Worm (Caenorhabditis elegans): ENCODE results near the gene F49C5.7.

DNA sequence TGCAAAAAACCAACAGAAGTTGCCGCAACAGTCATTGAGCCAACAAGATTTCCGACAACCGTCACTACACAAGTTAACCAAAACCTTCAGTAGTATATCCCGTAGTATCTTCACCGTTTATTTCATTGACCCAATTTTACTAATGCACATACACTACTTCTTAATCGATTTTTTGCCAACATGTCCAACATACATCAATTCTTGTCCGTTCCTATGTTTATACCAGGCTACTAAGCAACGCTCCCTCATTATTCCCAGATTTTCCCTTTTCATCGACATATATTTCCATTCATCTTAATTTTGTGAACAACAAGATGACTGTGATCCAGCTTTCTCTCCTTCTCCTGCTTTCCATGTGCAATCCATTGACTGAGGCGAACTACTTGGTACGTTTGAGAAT lies at the start of gene F49C5.7:
- TF ChIP-seq ceh-14 (tag; optimal IDR thresholded peaks at IDR 0.05) (no peak), T23F11.4 (GFP tag; optimal IDR thresholded peaks at IDR 0.05) (no peak), C08G9.2 (tag; optimal IDR thresholded peaks at IDR 0.05) (no peak), nhr-11 (tag; optimal IDR thresholded peaks at IDR 0.05) (no peak), ceh-6 (GFP tag; optimal IDR thresholded peaks at IDR 0.05) (no peak), pqm-1 (tag; optimal IDR thresholded peaks at IDR 0.05) (no peak), hlh-13 (GFP tag; optimal IDR thresholded peaks at IDR 0.05) (no peak)

Data from whole organism, late embryonic.